Worm (Caenorhabditis elegans): ENCODE measurements around the gene grl-26.

grl-26 gene

DNA sequence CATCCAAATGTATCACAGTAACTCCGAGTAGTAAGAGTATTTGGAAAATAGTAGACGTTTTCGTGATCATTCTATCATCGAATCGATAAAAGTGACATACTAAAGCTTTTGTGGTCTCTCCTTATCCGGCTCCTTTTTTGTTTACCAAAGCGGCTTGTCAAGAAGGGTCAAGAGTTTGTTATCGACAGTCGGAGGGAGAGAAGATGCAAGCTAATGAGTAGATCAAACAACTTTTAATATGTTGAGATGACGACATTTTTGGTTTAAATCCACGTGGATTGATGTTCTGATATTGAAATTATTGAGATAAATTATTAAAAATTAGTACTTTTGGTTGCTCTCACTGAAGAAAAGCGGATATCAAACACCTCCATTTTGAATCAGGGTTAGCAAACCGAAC lies 31.3 kb downstream of the grl-26 start, which contains the start of gene T21D12.7:
TSS of gene T21D12.7 (minus strand) at position 101 of the 400 bp plus-strand sequence.
- no peak for TF ChIP-seq mdl-1 (tag; optimal IDR thresholded peaks at IDR 0.05)
- no peak for TF ChIP-seq ztf-4 (tag; optimal IDR thresholded peaks at IDR 0.05)
- no peak for TF ChIP-seq sem-4 (tag; optimal IDR thresholded peaks at IDR 0.05)
- TF ChIP-seq mab-5 (tag; optimal IDR thresholded peaks at IDR 0.05) = no peak
- TF ChIP-seq blmp-1 (tag; optimal IDR thresholded peaks at IDR 0.05; ENCODE audit: insufficient read depth) = no peak
- TF ChIP-seq unc-62 (GFP tag; optimal IDR thresholded peaks at IDR 0.05) = no peak
- TF ChIP-seq nhr-77 (tag; optimal IDR thresholded peaks at IDR 0.05) = no peak
- TF ChIP-seq mbf-1 (tag; optimal IDR thresholded peaks at IDR 0.05) = no peak
- TF ChIP-seq nhr-11 (tag; optimal IDR thresholded peaks at IDR 0.05) = no peak
- TF ChIP-seq nhr-12 (tag; optimal IDR thresholded peaks at IDR 0.05) = no peak

DNA sequence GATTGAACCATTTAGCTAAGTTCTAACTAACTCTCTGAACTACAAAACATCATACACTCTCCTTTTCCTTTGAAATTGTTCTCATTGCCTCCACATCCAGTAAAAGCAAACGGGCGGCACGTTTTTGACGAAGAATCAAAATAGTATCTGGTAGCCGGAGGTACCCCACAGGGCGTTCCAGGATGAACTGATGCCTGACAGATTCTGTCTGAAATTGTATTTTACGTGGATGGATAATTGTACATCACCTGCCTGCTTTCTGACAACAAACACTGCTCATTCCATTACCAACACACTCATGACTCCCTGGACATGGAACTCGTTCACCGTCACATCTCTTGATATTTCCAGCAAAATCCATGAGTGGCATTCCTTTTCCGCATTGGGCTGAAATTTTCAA lies 32.2 kb downstream of the grl-26 start:
- TF ChIP-seq egl-27 (tag; optimal IDR thresholded peaks at IDR 0.05) (no peak), Y55F3AM.14 (GFP tag; optimal IDR thresholded peaks at IDR 0.05) (no peak), nhr-77 (tag; optimal IDR thresholded peaks at IDR 0.05) (no peak), crh-2 (tag; optimal IDR thresholded peaks at IDR 0.05) (no peak), elt-3 (tag; optimal IDR thresholded peaks at IDR 0.05) (no peak), ceh-82 (tag; optimal IDR thresholded peaks at IDR 0.05) (no peak), alr-1 (tag; optimal IDR thresholded peaks at IDR 0.05) (no peak), unc-62 (GFP tag; optimal IDR thresholded peaks at IDR 0.05) (no peak), sma-3 (GFP tag; optimal IDR thresholded peaks at IDR 0.05) (no peak), snpc-4 (tag; optimal IDR thresholded peaks at IDR 0.05) (no peak), nhr-25 (tag; optimal IDR thresholded peaks at IDR 0.05) (no peak), nhr-23 (tag; optimal IDR thresholded peaks at IDR 0.05) (no peak), ztf-4 (tag; optimal IDR thresholded peaks at IDR 0.05) (no peak), lin-11 (tag; optimal IDR thresholded peaks at IDR 0.05) (no peak), mdl-1 (tag; optimal IDR thresholded peaks at IDR 0.05) (no peak), lin-13 (GFP tag; optimal IDR thresholded peaks at IDR 0.05) (no peak), ztf-11 (tag; optimal IDR thresholded peaks at IDR 0.05) (no peak), nhr-237 (tag; optimal IDR thresholded peaks at IDR 0.05) (no peak), nhr-21 (tag; optimal IDR thresholded peaks at IDR 0.05) (no peak), aly-2 (tag; optimal IDR thresholded peaks at IDR 0.05) (no peak)

DNA sequence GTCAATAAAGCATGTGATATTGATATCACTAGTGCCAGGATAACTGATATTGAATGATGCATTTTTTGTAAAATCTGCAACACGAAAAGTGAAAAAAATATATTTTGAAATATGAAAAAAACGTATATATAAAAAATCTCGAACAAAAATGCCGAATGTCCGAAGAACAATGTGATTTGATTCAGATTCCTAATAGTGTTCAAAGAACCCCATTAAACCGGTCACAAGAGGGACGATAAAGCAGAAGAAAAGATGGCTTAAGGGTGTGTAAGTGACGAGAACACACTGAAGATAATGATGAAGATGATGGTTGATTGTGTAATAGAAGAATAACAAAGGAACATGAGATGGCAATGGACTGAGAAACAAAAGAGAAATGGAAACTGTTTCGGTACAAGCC lies 34.6 kb downstream of the grl-26 start, which contains the start of gene T21D12.14:
TSS of gene T21D12.14 (minus strand) at position 101 of the 400 bp plus-strand sequence.
- TF ChIP-seq sma-9 (GFP tag; optimal IDR thresholded peaks at IDR 0.05) (no peak), sma-9 (tag; optimal IDR thresholded peaks at IDR 0.05) (no peak), unc-55 (GFP tag; optimal IDR thresholded peaks at IDR 0.05) (no peak), lsy-2 (tag; optimal IDR thresholded peaks at IDR 0.05) (no peak), mdl-1 (tag; optimal IDR thresholded peaks at IDR 0.05) (no peak), lin-39 (tag; optimal IDR thresholded peaks at IDR 0.05) (no peak), aly-2 (tag; optimal IDR thresholded peaks at IDR 0.05) (no peak), ZK546.5 (tag; optimal IDR thresholded peaks at IDR 0.05) (no peak), mab-5 (tag; optimal IDR thresholded peaks at IDR 0.05) (no peak), nhr-11 (tag; optimal IDR thresholded peaks at IDR 0.05) (no peak)

DNA sequence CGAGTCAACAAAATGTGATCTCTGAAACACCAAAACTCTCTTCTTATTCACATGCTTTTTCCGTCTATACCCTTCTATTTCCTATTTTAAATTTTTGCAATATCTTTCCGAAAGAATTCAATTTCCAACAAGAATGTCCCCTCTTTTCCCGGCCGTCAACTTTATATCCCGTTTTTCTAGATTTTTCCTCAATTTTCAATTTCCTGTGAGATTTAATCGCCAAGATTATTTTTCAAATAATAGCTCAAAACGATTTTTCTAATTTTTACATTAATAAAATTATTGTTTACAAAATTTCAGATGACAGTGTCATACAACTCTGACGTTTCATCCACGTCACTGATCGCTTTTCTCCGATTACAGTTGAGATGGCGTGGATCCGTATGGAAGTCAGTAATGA lies 39.3 kb downstream of the grl-26 start, which contains the start of gene best-19:
TSS of gene best-19 (plus strand) at position 301 of the 400 bp plus-strand sequence.
- no peak for TF ChIP-seq lin-39 (tag; optimal IDR thresholded peaks at IDR 0.05)
- no peak for TF ChIP-seq nhr-77 (tag; optimal IDR thresholded peaks at IDR 0.05)
- TF ChIP-seq peb-1 (tag; optimal IDR thresholded peaks at IDR 0.05) = no peak
- no peak for TF ChIP-seq nhr-129 (tag; optimal IDR thresholded peaks at IDR 0.05)
- TF ChIP-seq aly-2 (tag; optimal IDR thresholded peaks at IDR 0.05) = no peak
- TF ChIP-seq mdl-1 (tag; optimal IDR thresholded peaks at IDR 0.05) = no peak
- no peak for TF ChIP-seq zag-1 (tag; optimal IDR thresholded peaks at IDR 0.05)
- no peak for TF ChIP-seq alr-1 (tag; optimal IDR thresholded peaks at IDR 0.05)
- TF ChIP-seq ztf-1 (GFP tag; conservative IDR thresholded peaks at IDR 0.05) = no peak
- TF ChIP-seq elt-1 (tag; optimal IDR thresholded peaks at IDR 0.05) = no peak
- no peak for TF ChIP-seq nhr-6 (tag; optimal IDR thresholded peaks at IDR 0.05)
- no peak for TF ChIP-seq lsy-2 (tag; optimal IDR thresholded peaks at IDR 0.05)
- no peak for TF ChIP-seq unc-62 (GFP tag; optimal IDR thresholded peaks at IDR 0.05)
- no peak for TF ChIP-seq blmp-1 (tag; optimal IDR thresholded peaks at IDR 0.05; ENCODE audit: insufficient read depth)
- no peak for TF ChIP-seq snpc-4 (tag; optimal IDR thresholded peaks at IDR 0.05)
- TF ChIP-seq unc-55 (GFP tag; optimal IDR thresholded peaks at IDR 0.05) = no peak

All from whole organism, L2 larva.